Fruit fly (Drosophila melanogaster) whole organism, pupa: ENCODE measurements around the gene CG14207.

Experiments used
- CG12605 ChIP-seq: fragments of 200-800 bp; sonication (Bioruptor generic); IDR thresholded peaks from 2 replicates; pipeline ENCODE4 v1.3.6; 2022; ENCODE audit warnings: missing biosample characterization, missing genetic modification characterization
- Pif1A ChIP-seq: fragments of 200-800 bp; sonication (Bioruptor generic); optimal IDR thresholded peaks from 3 replicates; lab custom pipeline; 2016; ENCODE audit warnings: missing biosample characterization, missing genetic modification characterization

DNA sequence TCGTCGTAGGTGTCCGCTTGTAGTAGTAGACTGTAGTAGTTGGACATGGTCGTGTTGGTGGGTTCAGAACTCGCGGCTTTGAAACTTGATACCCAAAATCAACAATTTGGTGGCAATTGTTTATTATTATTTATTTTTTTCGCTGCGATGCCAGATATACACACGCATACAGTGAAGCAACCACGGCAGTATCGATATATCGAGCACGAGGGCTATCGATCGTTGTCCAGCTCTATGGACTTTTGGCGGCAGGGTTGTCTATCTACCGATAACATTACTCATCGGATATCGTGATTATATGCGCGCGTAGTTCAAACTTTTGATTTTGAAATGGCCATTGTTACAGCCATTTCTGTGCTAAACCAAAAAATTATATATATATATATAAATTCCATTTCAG is 3.4 kb upstream of the CG14207 start, which contains the start of gene CG14220:
- TF ChIP-seq Pif1A (GFP tag; lab: Kevin White, UChicago) = no peak
- no peak for TF ChIP-seq CG12605 (GFP tag; lab: Robert Waterston, UW)
